Worm (Caenorhabditis elegans) whole organism, young adult: Measurements from ENCODE around the gene Y57G11C.14.

Experiments
- C06A6.2 ChIP-seq: fragments of 200-800 bp; sonication (Bioruptor generic); conservative IDR thresholded peaks from 2 replicates; pipeline ENCODE4 v1.3.6; 2022; ENCODE audit warnings: missing genetic modification characterization, missing compliant biosample characterization
- efl-1 ChIP-seq: fragments of 150-350 bp; optimal IDR thresholded peaks from 2 replicates; lab custom pipeline; 2014; ENCODE audit warnings: missing biosample characterization, missing genetic modification reagents, missing genetic modification characterization
- ets-4 ChIP-seq: fragments of 200-800 bp; sonication (Bioruptor generic); optimal IDR thresholded peaks from 2 replicates; lab custom pipeline; 2018; ENCODE audit warnings: mild to moderate bottlenecking, missing genetic modification characterization, missing compliant biosample characterization
- him-1 ChIP-seq: sonication (generic microtip); optimal IDR thresholded peaks from 2 replicates; lab custom pipeline; 2016; ENCODE audit warnings: missing genotype, missing genetic modification reagents, missing genetic modification characterization, missing compliant biosample characterization
- madf-8 ChIP-seq: fragments of 200-800 bp; sonication (Bioruptor generic); conservative IDR thresholded peaks from 2 replicates; pipeline ENCODE4 v1.3.6; 2022; ENCODE audit warnings: missing genetic modification reagents, missing genetic modification characterization, missing compliant biosample characterization
- nfya-1 ChIP-seq: sonication (generic microtip); optimal IDR thresholded peaks from 2 replicates; lab custom pipeline; 2017; ENCODE audit warnings: antibody characterized with exemption, missing compliant biosample characterization, missing genetic modification characterization, borderline replicate concordance; ENCODE audit not compliant: insufficient read depth
- sea-2 ChIP-seq: fragments of 200-800 bp; sonication (Bioruptor generic); IDR thresholded peaks from 2 replicates; pipeline ENCODE4 v1.3.6; 2022; ENCODE audit warnings: missing genetic modification characterization, missing compliant biosample characterization

ce11 chrIV:14828218-14828617 lies 29.1 kb downstream of the Y57G11C.14 start:
- TF ChIP-seq sea-2 (GFP tag; lab: Robert Waterston, UW) (no peak), efl-1 (GFP tag; lab: Kevin White, UChicago) (no peak), C06A6.2 (GFP tag; lab: Robert Waterston, UW) (no peak), nfya-1 (no peak), madf-8 (no peak), him-1 (tag; lab: Kevin White, UChicago) (no peak), ets-4 (GFP tag; lab: Kevin White, UChicago) (no peak)
